Worm (Caenorhabditis elegans): ENCODE results near the gene micu-1.

Gene micu-1

ce11 chrIV:13323823-13324359 lies 26.2 kb downstream of the micu-1 start, which contains the start of gene fat-2:
Gene fat-2, plus strand, starts transcription at chrIV:13323873.
- no peak for TF ChIP-seq flt-1 (GFP tag; IDR thresholded peaks at IDR 0.05)
- no peak for TF ChIP-seq hmbx-1 (tag; optimal IDR thresholded peaks at IDR 0.05)
- no peak for TF ChIP-seq aly-1 (tag; optimal IDR thresholded peaks at IDR 0.05)
- TF ChIP-seq sea-1 (GFP tag; conservative IDR thresholded peaks at IDR 0.05), result no peak
- TF ChIP-seq ets-7 (tag; optimal IDR thresholded peaks at IDR 0.05), result no peak
- no peak for TF ChIP-seq hnd-1 (tag; optimal IDR thresholded peaks at IDR 0.05)
- no peak for TF ChIP-seq hmg-4 (GFP tag; optimal IDR thresholded peaks at IDR 0.05)
- TF ChIP-seq B0310.2 (tag; optimal IDR thresholded peaks at IDR 0.05), result no peak
- no peak for TF ChIP-seq ceh-36 (tag; optimal IDR thresholded peaks at IDR 0.05)
- TF ChIP-seq tbx-37 (GFP tag; conservative IDR thresholded peaks at IDR 0.05), result no peak
- TF ChIP-seq scrt-1 (GFP tag; IDR thresholded peaks at IDR 0.05), result no peak

ce11 chrIV:13327064-13327463 lies 29.3 kb downstream of the micu-1 start:
- TF ChIP-seq flt-1 (GFP tag; IDR thresholded peaks at IDR 0.05) (no peak), F13C5.2 (tag; optimal IDR thresholded peaks at IDR 0.05) (no peak)

ce11 chrIV:13328059-13328458 lies 30.3 kb downstream of the micu-1 start, which contains the start of gene far-6:
Gene far-6, plus strand, starts transcription at chrIV:13328359.
- TF ChIP-seq tbx-11 (GFP tag; IDR thresholded peaks at IDR 0.05) (no peak), ets-7 (tag; optimal IDR thresholded peaks at IDR 0.05) (no peak), tbx-37 (GFP tag; conservative IDR thresholded peaks at IDR 0.05) (no peak), ama-1 (optimal IDR thresholded peaks at IDR 0.05) (no peak), ceh-36 (tag; optimal IDR thresholded peaks at IDR 0.05) (no peak), F13C5.2 (tag; optimal IDR thresholded peaks at IDR 0.05) (no peak), scrt-1 (GFP tag; IDR thresholded peaks at IDR 0.05) (no peak), pes-1 (GFP tag; IDR thresholded peaks at IDR 0.05) (no peak), hmbx-1 (tag; optimal IDR thresholded peaks at IDR 0.05) (no peak), hnd-1 (tag; optimal IDR thresholded peaks at IDR 0.05) (no peak), ceh-13 (GFP tag; optimal IDR thresholded peaks at IDR 0.05) (no peak), aly-1 (tag; optimal IDR thresholded peaks at IDR 0.05) (no peak), B0310.2 (tag; optimal IDR thresholded peaks at IDR 0.05) (no peak), tra-4 (tag; optimal IDR thresholded peaks at IDR 0.05) (no peak), sea-1 (GFP tag; conservative IDR thresholded peaks at IDR 0.05) (no peak)

ce11 chrIV:13330547-13330946 lies 32.8 kb downstream of the micu-1 start:
- TF ChIP-seq scrt-1 (GFP tag; IDR thresholded peaks at IDR 0.05), result no peak
- TF ChIP-seq tbx-11 (GFP tag; IDR thresholded peaks at IDR 0.05), result no peak
- TF ChIP-seq flt-1 (GFP tag; IDR thresholded peaks at IDR 0.05), result no peak
- TF ChIP-seq tra-4 (tag; optimal IDR thresholded peaks at IDR 0.05), result no peak
- no peak for TF ChIP-seq hnd-1 (tag; optimal IDR thresholded peaks at IDR 0.05)
- no peak for TF ChIP-seq aly-1 (tag; optimal IDR thresholded peaks at IDR 0.05)
- no peak for TF ChIP-seq ceh-13 (GFP tag; optimal IDR thresholded peaks at IDR 0.05)
- no peak for TF ChIP-seq F13C5.2 (tag; optimal IDR thresholded peaks at IDR 0.05)
- TF ChIP-seq ets-7 (tag; optimal IDR thresholded peaks at IDR 0.05), result no peak
- no peak for TF ChIP-seq tbx-37 (GFP tag; conservative IDR thresholded peaks at IDR 0.05)
- TF ChIP-seq hmbx-1 (tag; optimal IDR thresholded peaks at IDR 0.05), result no peak
- TF ChIP-seq B0310.2 (tag; optimal IDR thresholded peaks at IDR 0.05), result no peak
- no peak for TF ChIP-seq hmg-4 (GFP tag; optimal IDR thresholded peaks at IDR 0.05)
- TF ChIP-seq pes-1 (GFP tag; IDR thresholded peaks at IDR 0.05), result no peak
- no peak for TF ChIP-seq sea-1 (GFP tag; conservative IDR thresholded peaks at IDR 0.05)

ce11 chrIV:13331285-13331684 lies 33.6 kb downstream of the micu-1 start, which contains the start of gene pqn-74:
Gene pqn-74, minus strand, starts transcription at chrIV:13331406.
- TF ChIP-seq hmbx-1 (tag; optimal IDR thresholded peaks at IDR 0.05), result no peak
- TF ChIP-seq ceh-13 (GFP tag; optimal IDR thresholded peaks at IDR 0.05), result no peak
- no peak for TF ChIP-seq F13C5.2 (tag; optimal IDR thresholded peaks at IDR 0.05)
- TF ChIP-seq aly-1 (tag; optimal IDR thresholded peaks at IDR 0.05), result no peak
- no peak for TF ChIP-seq hnd-1 (tag; optimal IDR thresholded peaks at IDR 0.05)
- TF ChIP-seq hmg-4 (GFP tag; optimal IDR thresholded peaks at IDR 0.05), result no peak
- TF ChIP-seq B0310.2 (tag; optimal IDR thresholded peaks at IDR 0.05), result no peak
- no peak for TF ChIP-seq tbx-37 (GFP tag; conservative IDR thresholded peaks at IDR 0.05)
- TF ChIP-seq ceh-36 (tag; optimal IDR thresholded peaks at IDR 0.05), result no peak
- TF ChIP-seq tbx-11 (GFP tag; IDR thresholded peaks at IDR 0.05), result no peak
- TF ChIP-seq ama-1 (optimal IDR thresholded peaks at IDR 0.05), result no peak
- TF ChIP-seq scrt-1 (GFP tag; IDR thresholded peaks at IDR 0.05), result no peak
- TF ChIP-seq ets-7 (tag; optimal IDR thresholded peaks at IDR 0.05), result no peak
- TF ChIP-seq tra-4 (tag; optimal IDR thresholded peaks at IDR 0.05), result no peak
- TF ChIP-seq flt-1 (GFP tag; IDR thresholded peaks at IDR 0.05), result no peak
- TF ChIP-seq sea-1 (GFP tag; conservative IDR thresholded peaks at IDR 0.05), result no peak
- TF ChIP-seq pes-1 (GFP tag; IDR thresholded peaks at IDR 0.05), result no peak

- TF ChIP-seq tra-4 (tag; optimal IDR thresholded peaks at IDR 0.05), result no peak
- TF ChIP-seq scrt-1 (GFP tag; IDR thresholded peaks at IDR 0.05), result no peak
- TF ChIP-seq B0310.2 (tag; optimal IDR thresholded peaks at IDR 0.05), result no peak
- TF ChIP-seq ceh-36 (tag; optimal IDR thresholded peaks at IDR 0.05), result no peak
- no peak for TF ChIP-seq hmg-4 (GFP tag; optimal IDR thresholded peaks at IDR 0.05)
These were observed 36.6 kb downstream of the micu-1 start for ce11 chrIV:13334287-13334686.

ce11 chrIV:13342555-13342954 lies 44.8 kb downstream of the micu-1 start, which contains the start of gene W02A2.5:
Gene W02A2.5, plus strand, starts transcription at chrIV:13342855.
- no peak for TF ChIP-seq tra-4 (tag; optimal IDR thresholded peaks at IDR 0.05)
- no peak for TF ChIP-seq B0310.2 (tag; optimal IDR thresholded peaks at IDR 0.05)
- no peak for TF ChIP-seq F13C5.2 (tag; optimal IDR thresholded peaks at IDR 0.05)
- no peak for TF ChIP-seq ceh-36 (tag; optimal IDR thresholded peaks at IDR 0.05)
- TF ChIP-seq hmg-4 (GFP tag; optimal IDR thresholded peaks at IDR 0.05), result no peak
- no peak for TF ChIP-seq tbx-11 (GFP tag; IDR thresholded peaks at IDR 0.05)
- no peak for TF ChIP-seq pes-1 (GFP tag; IDR thresholded peaks at IDR 0.05)
- TF ChIP-seq hnd-1 (tag; optimal IDR thresholded peaks at IDR 0.05), result no peak

ce11 chrIV:13346078-13346477 lies 48.4 kb downstream of the micu-1 start:
- TF ChIP-seq ets-7 (tag; optimal IDR thresholded peaks at IDR 0.05) (no peak), B0310.2 (tag; optimal IDR thresholded peaks at IDR 0.05) (no peak), aly-1 (tag; optimal IDR thresholded peaks at IDR 0.05) (no peak), ceh-36 (tag; optimal IDR thresholded peaks at IDR 0.05) (no peak), sea-1 (GFP tag; conservative IDR thresholded peaks at IDR 0.05) (no peak), ceh-13 (GFP tag; optimal IDR thresholded peaks at IDR 0.05) (no peak), ama-1 (optimal IDR thresholded peaks at IDR 0.05) (no peak), hmbx-1 (tag; optimal IDR thresholded peaks at IDR 0.05) (no peak), tra-4 (tag; optimal IDR thresholded peaks at IDR 0.05) (no peak), pes-1 (GFP tag; IDR thresholded peaks at IDR 0.05) (no peak), tbx-11 (GFP tag; IDR thresholded peaks at IDR 0.05) (no peak), tbx-37 (GFP tag; conservative IDR thresholded peaks at IDR 0.05) (no peak), F13C5.2 (tag; optimal IDR thresholded peaks at IDR 0.05) (no peak), flt-1 (GFP tag; IDR thresholded peaks at IDR 0.05) (no peak), hmg-4 (GFP tag; optimal IDR thresholded peaks at IDR 0.05) (no peak), hnd-1 (tag; optimal IDR thresholded peaks at IDR 0.05) (no peak), scrt-1 (GFP tag; IDR thresholded peaks at IDR 0.05) (no peak)

All from whole organism, early embryonic.